Worm (Caenorhabditis elegans) whole organism, L3 larva: ENCODE measurements around the gene F47B8.14.

Experiments used
- ZK546.5 ChIP-seq: sonication (generic microtip); optimal IDR thresholded peaks from 2 replicates; lab custom pipeline; 2017; ENCODE audit warnings: missing biosample characterization, missing genetic modification characterization
- elt-2 ChIP-seq: sonication (generic microtip); optimal IDR thresholded peaks from 2 replicates; lab custom pipeline; 2016; ENCODE audit warnings: missing genetic modification reagents, mild to moderate bottlenecking, missing genetic modification characterization, missing compliant biosample characterization
- nfya-1 ChIP-seq: sonication (generic microtip); optimal IDR thresholded peaks from 2 replicates; lab custom pipeline; 2017; ENCODE audit warnings: missing genetic modification characterization, mild to moderate bottlenecking, missing compliant biosample characterization, antibody characterized with exemption, moderate library complexity; ENCODE audit not compliant: insufficient read depth
- nhr-11 ChIP-seq: fragments of 150-350 bp; optimal IDR thresholded peaks from 2 replicates; lab custom pipeline; 2014; ENCODE audit warnings: missing biosample characterization, missing genetic modification characterization
- nhr-237 ChIP-seq: fragments of 150-350 bp; optimal IDR thresholded peaks from 2 replicates; lab custom pipeline; 2014; ENCODE audit warnings: missing biosample characterization, missing genetic modification characterization
- nhr-28 ChIP-seq: fragments of 150-350 bp; optimal IDR thresholded peaks from 2 replicates; lab custom pipeline; 2014; ENCODE audit warnings: missing biosample characterization, missing genetic modification characterization
- nhr-77 ChIP-seq: fragments of 150-350 bp; optimal IDR thresholded peaks from 2 replicates; lab custom pipeline; 2014; ENCODE audit warnings: missing biosample characterization, missing genetic modification characterization
- snpc-4 ChIP-seq: fragments of 150-350 bp; optimal IDR thresholded peaks from 2 replicates; lab custom pipeline; 2014; ENCODE audit warnings: missing biosample characterization, missing genetic modification characterization
- tbx-2 ChIP-seq: sonication (generic microtip); optimal IDR thresholded peaks from 2 replicates; lab custom pipeline; 2016; ENCODE audit warnings: mild to moderate bottlenecking, missing genetic modification characterization, missing compliant biosample characterization
- unc-62 ChIP-seq: fragments of 150-350 bp; sonication (generic microtip); optimal IDR thresholded peaks from 4 replicates; lab custom pipeline; 2014; ENCODE audit warnings: missing biosample characterization, missing genetic modification reagents, missing genetic modification characterization
- zag-1 ChIP-seq: fragments of 150-350 bp; optimal IDR thresholded peaks from 2 replicates; lab custom pipeline; 2014; ENCODE audit warnings: missing biosample characterization, missing genetic modification characterization

ce11 chrV:14285803-14286202 lies 34.5 kb upstream of the F47B8.14 start, which contains the start of gene F40G12.11:
- TF ChIP-seq tbx-2 (tag; lab: Kevin White, UChicago) (no peak), zag-1 (tag; lab: Kevin White, UChicago) (no peak), snpc-4 (no peak), ZK546.5 (tag; lab: Kevin White, UChicago) (no peak), unc-62 (no peak), nhr-28 (tag; lab: Kevin White, UChicago) (no peak), elt-2 (tag; lab: Kevin White, UChicago) (no peak), nfya-1 (tag; lab: Kevin White, UChicago) (no peak), nhr-77 (tag; lab: Kevin White, UChicago) (no peak), nhr-237 (no peak), nhr-11 (no peak)
